Worm (Caenorhabditis elegans): ENCODE data around the gene lbp-1.

DNA sequence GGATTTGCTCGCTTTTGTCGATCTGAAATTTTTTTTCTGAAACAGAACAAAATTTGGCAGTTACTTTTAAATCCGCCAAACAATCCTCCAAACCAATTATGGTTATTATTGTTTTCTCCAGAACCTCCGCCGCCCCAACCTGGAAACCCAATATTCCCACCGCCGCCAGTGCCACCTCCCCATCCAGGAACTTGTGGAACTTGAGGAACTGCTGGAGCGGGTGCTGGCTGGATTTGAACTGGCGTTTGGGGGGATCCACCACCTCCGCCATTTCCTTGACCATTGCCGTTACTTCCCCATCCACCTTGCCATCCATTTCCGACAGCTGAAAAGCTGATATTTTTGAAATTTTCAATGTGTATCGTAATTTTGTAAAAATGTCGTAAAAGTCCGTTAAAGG is 11.2 kb upstream of the lbp-1 start:
- TF ChIP-seq nhr-237 (tag; optimal IDR thresholded peaks at IDR 0.05), result no peak
- 0 out of 2 replicates have a peak, but pooled peaks have one; percentile 60 for TF ChIP-seq D1046.2 (GFP tag; IDR thresholded peaks at IDR 0.05)
- no peak for TF ChIP-seq snpc-4 (tag; optimal IDR thresholded peaks at IDR 0.05)
- TF ChIP-seq Y105C5A.15 (GFP tag; IDR thresholded peaks at IDR 0.05), result no peak
